Worm (Caenorhabditis elegans): ENCODE measurements around the gene R13H4.7.

The R13H4.7 gene

DNA sequence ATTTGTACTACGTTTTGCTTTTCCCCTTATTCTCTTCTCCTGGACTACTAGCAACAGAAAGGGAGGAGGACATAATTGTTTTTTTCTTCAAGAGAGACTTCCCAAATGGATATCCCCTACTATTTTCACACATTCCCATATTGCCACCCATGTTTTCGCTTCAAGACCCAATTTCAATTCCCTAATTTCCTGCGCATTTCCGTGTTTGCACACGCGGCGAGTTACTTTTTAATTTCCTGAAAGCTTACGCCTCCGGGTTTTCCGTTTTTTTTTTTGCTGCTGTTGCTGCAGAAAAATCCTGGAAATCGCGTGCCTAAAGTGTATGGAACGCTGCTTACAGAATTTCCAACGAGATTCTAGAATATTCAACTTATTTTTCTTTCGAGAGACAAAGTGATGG, 15.7 kb downstream of the R13H4.7 start:
- no peak for TF ChIP-seq Y67H2A.10 (GFP tag; conservative IDR thresholded peaks at IDR 0.05)
- no peak for TF ChIP-seq egl-44 (GFP tag; IDR thresholded peaks at IDR 0.05)
- TF ChIP-seq madf-8 (GFP tag; conservative IDR thresholded peaks at IDR 0.05), result no peak
- no peak for TF ChIP-seq hsf-1 (GFP tag; IDR thresholded peaks at IDR 0.05)
- TF ChIP-seq unc-130 (GFP tag; optimal IDR thresholded peaks at IDR 0.05), result no peak
- no peak for TF ChIP-seq dpl-1 (GFP tag; optimal IDR thresholded peaks at IDR 0.05)
- no peak for TF ChIP-seq mxl-1 (tag; optimal IDR thresholded peaks at IDR 0.05)
- TF ChIP-seq nhr-27 (tag; optimal IDR thresholded peaks at IDR 0.05), result no peak
- no peak for TF ChIP-seq ztf-28 (GFP tag; IDR thresholded peaks at IDR 0.05)
- no peak for TF ChIP-seq nfyb-1 (GFP tag; IDR thresholded peaks at IDR 0.05)
- TF ChIP-seq repo-1 (tag; optimal IDR thresholded peaks at IDR 0.05), result no peak
- TF ChIP-seq C06A6.2 (GFP tag; conservative IDR thresholded peaks at IDR 0.05), result no peak
- TF ChIP-seq bed-1 (GFP tag; IDR thresholded peaks at IDR 0.05), result no peak

- TF ChIP-seq repo-1 (tag; optimal IDR thresholded peaks at IDR 0.05) (no peak), nhr-80 (tag; optimal IDR thresholded peaks at IDR 0.05) (peak; percentile 56), cebp-1 (GFP tag; IDR thresholded peaks at IDR 0.05) (no peak), cebp-1 (tag; optimal IDR thresholded peaks at IDR 0.05) (peak; percentile 39)
Measured at ce11 chrV:11849408-11849807, 18.6 kb downstream of the R13H4.7 start.

- no peak for TF ChIP-seq ztf-18 (tag; optimal IDR thresholded peaks at IDR 0.05)
- no peak for TF ChIP-seq B0035.1 (tag; optimal IDR thresholded peaks at IDR 0.05)
- TF ChIP-seq nfya-2 (GFP tag; IDR thresholded peaks at IDR 0.05), result no peak
Measured at ce11 chrV:11846969-11847368, 21.1 kb downstream of the R13H4.7 start.

DNA sequence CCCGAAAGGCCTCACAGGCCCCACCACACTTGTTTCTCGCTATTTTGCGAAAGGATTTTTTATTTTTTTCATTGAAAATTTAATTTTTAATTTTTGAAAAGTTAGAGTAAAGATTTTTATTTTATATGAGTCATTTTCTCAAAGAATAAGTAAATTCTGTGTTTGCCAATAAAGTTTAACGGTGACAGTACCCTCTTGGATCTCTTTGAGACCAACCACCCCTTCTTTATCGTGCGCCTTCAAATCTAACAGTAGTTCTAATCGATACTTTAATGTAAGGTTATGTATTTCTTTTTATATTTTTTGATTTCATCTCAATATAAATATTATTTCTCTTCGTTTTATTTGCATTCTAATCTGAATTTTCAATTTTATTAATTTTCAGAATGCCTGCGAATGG, 22.6 kb downstream of the R13H4.7 start, which contains the start of gene hmp-1:
TSS of gene hmp-1 (plus strand) at position 380 of the 400 bp plus-strand sequence.
- peak; percentile 13 for TF ChIP-seq xnd-1 (tag; optimal IDR thresholded peaks at IDR 0.05)
- peak; percentile 88 for TF ChIP-seq lsl-1 (GFP tag; optimal IDR thresholded peaks at IDR 0.05)
- peak; percentile 80 for TF ChIP-seq madf-6 (GFP tag; IDR thresholded peaks at IDR 0.05)
- TF ChIP-seq hmg-20 (GFP tag; IDR thresholded peaks at IDR 0.05), result no peak
- TF ChIP-seq F57A8.1 (GFP tag; optimal IDR thresholded peaks at IDR 0.05), result no peak
- TF ChIP-seq K11D2.4 (GFP tag; IDR thresholded peaks at IDR 0.05), result no peak
- peak; percentile 83 for TF ChIP-seq madf-8 (GFP tag; conservative IDR thresholded peaks at IDR 0.05)
- no peak for TF ChIP-seq K12H6.12 (tag; optimal IDR thresholded peaks at IDR 0.05)
- peak; percentile 80 for TF ChIP-seq F33H1.4 (GFP tag; IDR thresholded peaks at IDR 0.05)
- no peak for TF ChIP-seq nfyb-1 (GFP tag; IDR thresholded peaks at IDR 0.05)

ce11 chrV:11844828-11845227, 23.2 kb downstream of the R13H4.7 start:
- TF ChIP-seq zfh-2 (GFP tag; conservative IDR thresholded peaks at IDR 0.05), result peak; percentile 88
- TF ChIP-seq tbp1 (GFP tag; optimal IDR thresholded peaks at IDR 0.05), result peak; percentile 5
- no peak for TF ChIP-seq nfyb-1 (GFP tag; IDR thresholded peaks at IDR 0.05)
- 0 out of 2 replicates have a peak, but pooled peaks have one; percentile 48 for TF ChIP-seq K11D2.4 (GFP tag; IDR thresholded peaks at IDR 0.05)
- no peak for TF ChIP-seq D2030.7 (GFP tag; IDR thresholded peaks at IDR 0.05)
- TF ChIP-seq nhr-80 (tag; optimal IDR thresholded peaks at IDR 0.05), result peak; percentile 31
- no peak for TF ChIP-seq sdz-38 (tag; optimal IDR thresholded peaks at IDR 0.05)
- TF ChIP-seq zim-3 (tag; optimal IDR thresholded peaks at IDR 0.05), result no peak
- peak; percentile 38 for TF ChIP-seq K12H6.12 (tag; optimal IDR thresholded peaks at IDR 0.05)
- peak; percentile 48; the same call in 1 of the 2 replicates for TF ChIP-seq dox-1 (GFP tag; IDR thresholded peaks at IDR 0.05)
- TF ChIP-seq mcd-1 (GFP tag; IDR thresholded peaks at IDR 0.05), result 0 out of 2 replicates have a peak, but pooled peaks have one; percentile 30
- TF ChIP-seq chd-7 (tag; optimal IDR thresholded peaks at IDR 0.05), result peak; percentile 12
- TF ChIP-seq hsf-1 (GFP tag; IDR thresholded peaks at IDR 0.05), result no peak
- peak; percentile 42; the same call in 1 of the 2 replicates for TF ChIP-seq ekl-4 (GFP tag; IDR thresholded peaks at IDR 0.05)
- no peak for TF ChIP-seq athp-1 (tag; optimal IDR thresholded peaks at IDR 0.05)
- peak; percentile 45; the same call in 1 of the 2 replicates for TF ChIP-seq hmg-1.2 (GFP tag; IDR thresholded peaks at IDR 0.05)
- TF ChIP-seq B0019.2 (GFP tag; conservative IDR thresholded peaks at IDR 0.05), result no peak

All from whole organism, young adult.